Worm (Caenorhabditis elegans) whole organism, young adult: ENCODE measurements around the gene C34B4.4.

Experiments
- B0336.3 ChIP-seq: fragments of 200-800 bp; sonication (Bioruptor generic); IDR thresholded peaks from 2 replicates; pipeline ENCODE4 v1.3.6; 2022; ENCODE audit warnings: missing genetic modification characterization, missing compliant biosample characterization
- C06A6.2 ChIP-seq: fragments of 200-800 bp; sonication (Bioruptor generic); conservative IDR thresholded peaks from 2 replicates; pipeline ENCODE4 v1.3.6; 2022; ENCODE audit warnings: missing genetic modification characterization, missing compliant biosample characterization
- C17E4.6 ChIP-seq: fragments of 200-800 bp; sonication (Bioruptor generic); IDR thresholded peaks from 2 replicates; pipeline ENCODE4 v1.3.6; 2022; ENCODE audit warnings: missing genetic modification reagents, missing genetic modification characterization, missing compliant biosample characterization
- F22D6.2 ChIP-seq: sonication (generic microtip); optimal IDR thresholded peaks from 2 replicates; lab custom pipeline; 2016; ENCODE audit warnings: mild to moderate bottlenecking, missing genetic modification characterization, missing compliant biosample characterization
- F37B4.10 ChIP-seq: fragments of 200-800 bp; sonication (Bioruptor generic); IDR thresholded peaks from 2 replicates; pipeline ENCODE4 v1.3.6; 2022; ENCODE audit warnings: missing genetic modification characterization, missing compliant biosample characterization
- F39B2.1 ChIP-seq: fragments of 200-800 bp; sonication (Bioruptor generic); IDR thresholded peaks from 2 replicates; pipeline ENCODE4 v1.3.6; 2022; ENCODE audit warnings: missing genetic modification reagents, missing genetic modification characterization, missing compliant biosample characterization
- F49E8.2 ChIP-seq: sonication (generic microtip); optimal IDR thresholded peaks from 3 replicates; lab custom pipeline; 2017; ENCODE audit warnings: missing genetic modification characterization, mild to moderate bottlenecking, missing compliant biosample characterization, antibody characterized with exemption, moderate library complexity; ENCODE audit not compliant: insufficient read depth
- K11D2.4 ChIP-seq: fragments of 200-800 bp; sonication (Bioruptor generic); IDR thresholded peaks from 2 replicates; pipeline ENCODE4 v1.3.6; 2022; ENCODE audit warnings: missing genetic modification reagents, missing genetic modification characterization, missing compliant biosample characterization
- K12H6.12 ChIP-seq: fragments of 200-800 bp; sonication (Bioruptor generic); optimal IDR thresholded peaks from 2 replicates; lab custom pipeline; 2018; ENCODE audit warnings: mild to moderate bottlenecking, missing genetic modification characterization, missing compliant biosample characterization
- T07F8.4 ChIP-seq: sonication (generic microtip); optimal IDR thresholded peaks from 2 replicates; lab custom pipeline; 2016; ENCODE audit warnings: mild to moderate bottlenecking, missing genetic modification characterization, moderate library complexity, missing compliant biosample characterization
- T26A5.8 ChIP-seq: sonication (generic microtip); optimal IDR thresholded peaks from 2 replicates; lab custom pipeline; 2016; ENCODE audit warnings: missing genetic modification characterization, missing compliant biosample characterization
- Y56A3A.18 ChIP-seq: fragments of 200-800 bp; sonication (Bioruptor generic); IDR thresholded peaks from 2 replicates; pipeline ENCODE4 v1.3.6; 2022; ENCODE audit warnings: missing genetic modification reagents, missing genetic modification characterization, missing compliant biosample characterization
- Y67H2A.10 ChIP-seq: fragments of 200-800 bp; sonication (Bioruptor generic); conservative IDR thresholded peaks from 2 replicates; pipeline ENCODE4 v1.3.6; 2022; ENCODE audit warnings: missing genetic modification reagents, missing genetic modification characterization, missing compliant biosample characterization
- akir-1 ChIP-seq: fragments of 200-800 bp; sonication (Bioruptor generic); optimal IDR thresholded peaks from 2 replicates; lab custom pipeline; 2018; ENCODE audit warnings: mild to moderate bottlenecking, missing genetic modification characterization, moderate library complexity, missing compliant biosample characterization
- ama-1 ChIP-seq, 3 experiments: fragments of 150-350 bp in 1 of 3; sonication (generic microtip) in 2 of 3; optimal IDR thresholded peaks; 2 replicates each; lab custom pipeline; 2014 to 2018; ENCODE audit warnings: missing biosample characterization in 2 of 3, missing genetic modification characterization in 2 of 3, missing genetic modification reagents in 2 of 3
- atf-7 ChIP-seq: sonication (generic microtip); optimal IDR thresholded peaks from 2 replicates; lab custom pipeline; 2017; ENCODE audit warnings: mild to moderate bottlenecking, missing genetic modification characterization, missing compliant biosample characterization
- athp-1 ChIP-seq: sonication (generic microtip); optimal IDR thresholded peaks from 2 replicates; lab custom pipeline; 2017; ENCODE audit warnings: mild to moderate bottlenecking, missing genetic modification characterization, missing compliant biosample characterization
- attf-5 ChIP-seq: fragments of 200-800 bp; sonication (Bioruptor generic); optimal IDR thresholded peaks from 2 replicates; lab custom pipeline; 2018; ENCODE audit warnings: mild to moderate bottlenecking, missing genetic modification characterization, missing compliant biosample characterization
- attf-6 ChIP-seq: fragments of 200-800 bp; sonication (Bioruptor generic); IDR thresholded peaks from 2 replicates; pipeline ENCODE4 v1.3.6; 2022; ENCODE audit warnings: missing genetic modification reagents, missing genetic modification characterization, missing compliant biosample characterization
- cebp-2 ChIP-seq: fragments of 200-800 bp; sonication (Bioruptor generic); IDR thresholded peaks from 2 replicates; pipeline ENCODE4 v1.3.6; 2022; ENCODE audit warnings: missing genetic modification characterization, missing compliant biosample characterization
- hlh-12 ChIP-seq: sonication (generic microtip); optimal IDR thresholded peaks from 2 replicates; lab custom pipeline; 2016; ENCODE audit warnings: missing genetic modification characterization, missing compliant biosample characterization
- hlh-26 ChIP-seq: fragments of 200-800 bp; sonication (Bioruptor generic); conservative IDR thresholded peaks from 2 replicates; pipeline ENCODE4 v1.3.6; 2022; ENCODE audit warnings: missing genetic modification reagents, missing genetic modification characterization, missing compliant biosample characterization
- hmg-1.2 ChIP-seq: fragments of 200-800 bp; sonication (Bioruptor generic); IDR thresholded peaks from 2 replicates; pipeline ENCODE4 v1.3.6; 2022; ENCODE audit warnings: missing genetic modification reagents, missing genetic modification characterization, missing compliant biosample characterization
- let-526 ChIP-seq: fragments of 200-800 bp; sonication (Bioruptor generic); IDR thresholded peaks from 2 replicates; pipeline ENCODE4 v1.3.6; 2022; ENCODE audit warnings: missing genetic modification reagents, missing genetic modification characterization, missing compliant biosample characterization
- let-607 ChIP-seq, 2 experiments: fragments of 200-800 bp in 1 of 2; sonication (Bioruptor generic) in 1 of 2; sonication (generic microtip) in 1 of 2; optimal IDR thresholded peaks; 2 replicates each; lab custom pipeline; 2016 to 2018; ENCODE audit warnings: mild to moderate bottlenecking in 2 of 2, missing compliant biosample characterization in 2 of 2, missing genetic modification characterization in 2 of 2, moderate library complexity in 2 of 2, missing genotype in 1 of 2
- lin-40 ChIP-seq: sonication (generic microtip); optimal IDR thresholded peaks from 2 replicates; lab custom pipeline; 2016; ENCODE audit warnings: missing genetic modification characterization, mild to moderate bottlenecking, missing compliant biosample characterization, missing genotype, missing genetic modification reagents
- madf-10 ChIP-seq: sonication (generic microtip); optimal IDR thresholded peaks from 2 replicates; lab custom pipeline; 2016; ENCODE audit warnings: mild to moderate bottlenecking, missing genetic modification characterization, missing compliant biosample characterization
- madf-6 ChIP-seq: fragments of 200-800 bp; sonication (Bioruptor generic); IDR thresholded peaks from 2 replicates; pipeline ENCODE4 v1.3.6; 2022; ENCODE audit warnings: missing genetic modification reagents, missing genetic modification characterization, missing compliant biosample characterization
- mcd-1 ChIP-seq: fragments of 200-800 bp; sonication (Bioruptor generic); IDR thresholded peaks from 2 replicates; pipeline ENCODE4 v1.3.6; 2022; ENCODE audit warnings: missing genetic modification reagents, missing genetic modification characterization, missing compliant biosample characterization
- mel-28 ChIP-seq: sonication (generic microtip); optimal IDR thresholded peaks from 2 replicates; lab custom pipeline; 2016; ENCODE audit warnings: borderline replicate concordance, mild to moderate bottlenecking, missing genetic modification characterization, missing compliant biosample characterization
- mes-4 ChIP-seq: sonication (generic microtip); optimal IDR thresholded peaks from 2 replicates; lab custom pipeline; 2016; ENCODE audit warnings: missing genotype, missing genetic modification characterization, missing compliant biosample characterization
- nfyb-1 ChIP-seq: fragments of 200-800 bp; sonication (Bioruptor generic); IDR thresholded peaks from 2 replicates; pipeline ENCODE4 v1.3.6; 2022; ENCODE audit warnings: missing genetic modification reagents, missing genetic modification characterization, missing compliant biosample characterization
- nhr-120 ChIP-seq: fragments of 200-800 bp; sonication (Bioruptor generic); IDR thresholded peaks from 2 replicates; pipeline ENCODE4 v1.3.6; 2022; ENCODE audit warnings: missing genetic modification characterization, missing compliant biosample characterization
- nhr-27 ChIP-seq: fragments of 200-800 bp; sonication (Bioruptor generic); optimal IDR thresholded peaks from 2 replicates; lab custom pipeline; 2018; ENCODE audit warnings: mild to moderate bottlenecking, missing genetic modification characterization, moderate library complexity, missing compliant biosample characterization
- pbrm-1 ChIP-seq: fragments of 200-800 bp; sonication (Bioruptor generic); IDR thresholded peaks from 2 replicates; pipeline ENCODE4 v1.3.6; 2022; ENCODE audit warnings: missing genetic modification reagents, missing genetic modification characterization, missing compliant biosample characterization
- rcor-1 ChIP-seq: fragments of 200-800 bp; sonication (Bioruptor generic); IDR thresholded peaks from 2 replicates; pipeline ENCODE4 v1.3.6; 2022; ENCODE audit warnings: missing genetic modification reagents, missing genetic modification characterization, missing compliant biosample characterization
- repo-1 ChIP-seq: sonication (generic microtip); optimal IDR thresholded peaks from 2 replicates; lab custom pipeline; 2017; ENCODE audit warnings: mild to moderate bottlenecking, missing genetic modification characterization, missing compliant biosample characterization
- rpc-1 ChIP-seq, 2 experiments: fragments of 150-350 bp in 1 of 2; sonication (generic microtip) in 1 of 2; optimal IDR thresholded peaks; 2 replicates each; lab custom pipeline; 2014 to 2018; ENCODE audit warnings: missing biosample characterization in 1 of 2, missing genetic modification characterization in 1 of 2, missing genetic modification reagents in 1 of 2, missing genotype in 1 of 2
- sdz-38 ChIP-seq: sonication (generic microtip); optimal IDR thresholded peaks from 2 replicates; lab custom pipeline; 2016; ENCODE audit warnings: missing genotype, missing genetic modification characterization, missing compliant biosample characterization
- snpc-1.3 ChIP-seq: sonication (generic microtip); optimal IDR thresholded peaks from 2 replicates; lab custom pipeline; 2017; ENCODE audit warnings: missing genetic modification characterization, mild to moderate bottlenecking, missing compliant biosample characterization, antibody characterized with exemption, moderate library complexity, missing genotype, missing genetic modification reagents; ENCODE audit not compliant: insufficient read depth
- snpc-4 ChIP-seq, 5 experiments: fragments of 150-350 bp in 1 of 5; sonication (generic microtip) in 4 of 5; optimal IDR thresholded peaks; 2 replicates each; lab custom pipeline; 2014 to 2018; ENCODE audit warnings: missing genetic modification characterization in 5 of 5, missing biosample characterization in 3 of 5, antibody characterized with exemption in 2 of 5, mild to moderate bottlenecking in 2 of 5, missing compliant biosample characterization in 2 of 5, missing genotype in 2 of 5, moderate library complexity in 2 of 5, missing genetic modification reagents in 1 of 5
- sptf-2 ChIP-seq: fragments of 200-800 bp; sonication (Bioruptor generic); optimal IDR thresholded peaks from 2 replicates; lab custom pipeline; 2018; ENCODE audit warnings: mild to moderate bottlenecking, missing genetic modification characterization, missing compliant biosample characterization
- tbp1 ChIP-seq: fragments of 200-800 bp; sonication (Bioruptor generic); optimal IDR thresholded peaks from 2 replicates; lab custom pipeline; 2018; ENCODE audit warnings: mild to moderate bottlenecking, missing genetic modification characterization, missing compliant biosample characterization
- unc-130 ChIP-seq: sonication (generic microtip); optimal IDR thresholded peaks from 2 replicates; lab custom pipeline; 2016; ENCODE audit warnings: missing genetic modification reagents, missing genetic modification characterization, missing compliant biosample characterization
- zfh-2 ChIP-seq: fragments of 200-800 bp; sonication (Bioruptor generic); conservative IDR thresholded peaks from 2 replicates; pipeline ENCODE4 v1.3.6; 2022; ENCODE audit warnings: missing genetic modification reagents, missing genetic modification characterization, missing compliant biosample characterization
- ztf-26 ChIP-seq: sonication (generic microtip); optimal IDR thresholded peaks from 2 replicates; lab custom pipeline; 2017; ENCODE audit warnings: missing genetic modification characterization, missing compliant biosample characterization
- ztf-6 ChIP-seq: fragments of 200-800 bp; sonication (Bioruptor generic); IDR thresholded peaks from 2 replicates; pipeline ENCODE4 v1.3.6; 2022; ENCODE audit warnings: missing genetic modification reagents, missing genetic modification characterization, missing compliant biosample characterization

The C34B4.4 gene

DNA sequence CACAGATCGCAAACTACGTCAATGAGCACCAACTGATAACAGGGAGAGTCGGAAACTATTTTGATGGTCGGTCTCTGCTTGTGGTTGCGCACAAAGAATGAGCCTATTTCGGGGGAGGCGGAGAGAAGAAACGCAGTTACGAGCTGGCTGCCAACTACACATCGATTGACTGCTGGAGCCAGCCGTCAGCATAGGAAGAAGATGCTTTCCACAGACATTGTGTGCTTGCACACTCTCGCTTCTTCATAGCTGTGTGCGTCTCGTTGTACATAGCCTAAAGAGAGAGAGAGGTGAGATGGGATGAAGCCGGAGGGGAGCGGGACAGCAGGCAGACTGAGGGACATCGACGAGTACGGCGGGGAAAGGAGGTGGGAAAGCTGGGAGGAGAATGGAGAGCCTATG lies 40.2 kb downstream of the C34B4.4 start:
- TF ChIP-seq let-607 (tag; optimal IDR thresholded peaks at IDR 0.05; lab: Kevin White, UChicago), result peak; percentile 69 to 86
- TF ChIP-seq mel-28, result no peak
- TF ChIP-seq pbrm-1 (GFP tag; lab: Robert Waterston, UW), result no peak
- TF ChIP-seq F39B2.1 (GFP tag; lab: Robert Waterston, UW), result no peak
- TF ChIP-seq lin-40, result peak; percentile 38
- TF ChIP-seq ztf-6 (GFP tag; lab: Robert Waterston, UW), result no peak
- TF ChIP-seq athp-1, result no peak
- no peak; the same call in 1 of the 2 replicates for TF ChIP-seq madf-6 (GFP tag; lab: Robert Waterston, UW)
- no peak for TF ChIP-seq ama-1 (optimal IDR thresholded peaks at IDR 0.05; lab: Kevin White, UChicago)
- TF ChIP-seq ama-1 (GFP tag; optimal IDR thresholded peaks at IDR 0.05; lab: Kevin White, UChicago), result no peak
- TF ChIP-seq F37B4.10, result no peak
- no peak for TF ChIP-seq let-526 (GFP tag; lab: Robert Waterston, UW)
- TF ChIP-seq rpc-1 (optimal IDR thresholded peaks at IDR 0.05; lab: Kevin White, UChicago), result no peak
- TF ChIP-seq rpc-1 (tag; optimal IDR thresholded peaks at IDR 0.05; lab: Kevin White, UChicago), result no peak
- TF ChIP-seq C06A6.2 (GFP tag; lab: Robert Waterston, UW), result 0 out of 2 replicates have a peak, but pooled peaks have one; percentile 44
- peak; percentile 61 for TF ChIP-seq attf-5 (GFP tag; lab: Kevin White, UChicago)
- no peak for TF ChIP-seq hlh-12
- TF ChIP-seq snpc-1.3 (tag; lab: Kevin White, UChicago), result no peak
- no peak for TF ChIP-seq akir-1 (GFP tag; lab: Kevin White, UChicago)
- TF ChIP-seq nhr-27, result no peak
- no peak for TF ChIP-seq unc-130 (GFP tag; lab: Kevin White, UChicago)
- no peak for TF ChIP-seq T07F8.4 (tag; lab: Kevin White, UChicago)
- TF ChIP-seq cebp-2 (GFP tag; lab: Robert Waterston, UW), result no peak
- peak; percentile 35 for TF ChIP-seq tbp1 (GFP tag; lab: Kevin White, UChicago)
- TF ChIP-seq snpc-4 (GFP tag; optimal IDR thresholded peaks at IDR 0.05; lab: Kevin White, UChicago), result peak; percentile 39
- peak in 3 of 4 experiments; percentile 31 to 36 (median 33) for TF ChIP-seq snpc-4 (tag; optimal IDR thresholded peaks at IDR 0.05; lab: Kevin White, UChicago)
- peak; percentile 96 for TF ChIP-seq zfh-2 (GFP tag; lab: Robert Waterston, UW)
- TF ChIP-seq T26A5.8 (tag; lab: Kevin White, UChicago), result no peak
- no peak for TF ChIP-seq repo-1 (tag; lab: Kevin White, UChicago)
- 0 out of 2 replicates have a peak, but pooled peaks have one; percentile 38 for TF ChIP-seq Y56A3A.18
- TF ChIP-seq K12H6.12 (tag; lab: Kevin White, UChicago), result peak; percentile 80
- no peak for TF ChIP-seq attf-6 (GFP tag; lab: Robert Waterston, UW)
- TF ChIP-seq mcd-1 (GFP tag; lab: Robert Waterston, UW), result peak; percentile 55; the same call in 1 of the 2 replicates
- TF ChIP-seq nhr-120, result no peak
- TF ChIP-seq nfyb-1 (GFP tag; lab: Robert Waterston, UW), result peak; percentile 11; the same call in 1 of the 2 replicates
- no peak for TF ChIP-seq mes-4
- TF ChIP-seq rcor-1 (GFP tag; lab: Robert Waterston, UW), result peak; percentile 28; the same call in 1 of the 2 replicates
- TF ChIP-seq hmg-1.2 (GFP tag; lab: Robert Waterston, UW), result peak; percentile 49; the same call in 1 of the 2 replicates
- no peak for TF ChIP-seq hlh-26 (GFP tag; lab: Robert Waterston, UW)
- no peak for TF ChIP-seq F49E8.2
- TF ChIP-seq madf-10 (tag; lab: Kevin White, UChicago), result peak; percentile 27
- TF ChIP-seq ztf-26 (tag; lab: Kevin White, UChicago), result no peak
- no peak for TF ChIP-seq sdz-38 (tag; lab: Kevin White, UChicago)
- peak; percentile 38; the same call in 1 of the 2 replicates for TF ChIP-seq K11D2.4 (GFP tag; lab: Robert Waterston, UW)
- peak; percentile 67 for TF ChIP-seq atf-7 (tag; lab: Kevin White, UChicago)
- no peak for TF ChIP-seq Y67H2A.10 (GFP tag; lab: Robert Waterston, UW)
- TF ChIP-seq C17E4.6 (GFP tag; lab: Robert Waterston, UW), result no peak
- no peak for TF ChIP-seq sptf-2
- TF ChIP-seq F22D6.2 (tag; lab: Kevin White, UChicago), result peak; percentile 19
- TF ChIP-seq B0336.3 (GFP tag; lab: Robert Waterston, UW), result peak; percentile 80
